Worm (Caenorhabditis elegans) whole organism, young adult: Measurements from ENCODE around the gene F22E5.2.

Source experiments
- C17E4.6 ChIP-seq: fragments of 200-800 bp; sonication (Bioruptor generic); IDR thresholded peaks from 2 replicates; pipeline ENCODE4 v1.3.6; 2022; ENCODE audit warnings: missing genetic modification reagents, missing genetic modification characterization, missing compliant biosample characterization
- K12H6.12 ChIP-seq: fragments of 200-800 bp; sonication (Bioruptor generic); optimal IDR thresholded peaks from 2 replicates; lab custom pipeline; 2018; ENCODE audit warnings: mild to moderate bottlenecking, missing genetic modification characterization, missing compliant biosample characterization
- Y53G8AR.9 ChIP-seq: fragments of 200-800 bp; sonication (Bioruptor generic); conservative IDR thresholded peaks from 2 replicates; pipeline ENCODE4 v1.3.6; 2022; ENCODE audit warnings: missing genetic modification reagents, missing genetic modification characterization, missing compliant biosample characterization
- akir-1 ChIP-seq: fragments of 200-800 bp; sonication (Bioruptor generic); optimal IDR thresholded peaks from 2 replicates; lab custom pipeline; 2018; ENCODE audit warnings: mild to moderate bottlenecking, missing genetic modification characterization, moderate library complexity, missing compliant biosample characterization
- aptf-2 ChIP-seq: fragments of 200-800 bp; sonication (Bioruptor generic); conservative IDR thresholded peaks from 2 replicates; pipeline ENCODE4 v1.3.6; 2022; ENCODE audit warnings: missing genetic modification reagents, missing genetic modification characterization, missing compliant biosample characterization
- attf-5 ChIP-seq: fragments of 200-800 bp; sonication (Bioruptor generic); optimal IDR thresholded peaks from 2 replicates; lab custom pipeline; 2018; ENCODE audit warnings: mild to moderate bottlenecking, missing genetic modification characterization, missing compliant biosample characterization
- bed-2 ChIP-seq: fragments of 200-800 bp; sonication (Bioruptor generic); IDR thresholded peaks from 2 replicates; pipeline ENCODE4 v1.3.6; 2022; ENCODE audit warnings: missing genetic modification reagents, missing genetic modification characterization, missing compliant biosample characterization
- cebp-1 ChIP-seq, 2 experiments: fragments of 200-800 bp in 1 of 2; sonication (Bioruptor generic) in 1 of 2; sonication (generic microtip) in 1 of 2; IDR thresholded peaks in 1 of 2; optimal IDR thresholded peaks in 1 of 2; 2 replicates each; pipeline versions ENCODE4 v1.3.6 to Lab custom; 2017 to 2022; ENCODE audit warnings: missing compliant biosample characterization in 2 of 2, missing genetic modification characterization in 2 of 2, mild to moderate bottlenecking in 1 of 2, missing genetic modification reagents in 1 of 2, moderate library complexity in 1 of 2
- ceh-79 ChIP-seq: sonication (generic microtip); optimal IDR thresholded peaks from 2 replicates; lab custom pipeline; 2017; ENCODE audit warnings: mild to moderate bottlenecking, missing genetic modification characterization, missing compliant biosample characterization
- ceh-91 ChIP-seq: fragments of 200-800 bp; sonication (Bioruptor generic); IDR thresholded peaks from 2 replicates; pipeline ENCODE4 v1.3.6; 2022; ENCODE audit warnings: missing genetic modification reagents, missing genetic modification characterization, missing compliant biosample characterization
- chd-7 ChIP-seq: sonication (generic microtip); optimal IDR thresholded peaks from 2 replicates; lab custom pipeline; 2016; ENCODE audit warnings: mild to moderate bottlenecking, missing genetic modification characterization, moderate library complexity, missing compliant biosample characterization
- die-1 ChIP-seq: sonication (generic microtip); optimal IDR thresholded peaks from 2 replicates; lab custom pipeline; 2016; ENCODE audit warnings: missing genotype, mild to moderate bottlenecking, missing genetic modification characterization, missing compliant biosample characterization
- dpl-1 ChIP-seq: fragments of 150-350 bp; optimal IDR thresholded peaks from 2 replicates; lab custom pipeline; 2014; ENCODE audit warnings: missing biosample characterization, missing genetic modification reagents, missing genetic modification characterization
- egl-18 ChIP-seq: fragments of 200-800 bp; sonication (Bioruptor generic); IDR thresholded peaks from 2 replicates; pipeline ENCODE4 v1.3.6; 2022; ENCODE audit warnings: missing genetic modification reagents, missing genetic modification characterization, missing compliant biosample characterization
- ets-4 ChIP-seq: fragments of 200-800 bp; sonication (Bioruptor generic); optimal IDR thresholded peaks from 2 replicates; lab custom pipeline; 2018; ENCODE audit warnings: mild to moderate bottlenecking, missing genetic modification characterization, missing compliant biosample characterization
- fkh-3 ChIP-seq: sonication (generic microtip); optimal IDR thresholded peaks from 2 replicates; lab custom pipeline; 2016; ENCODE audit warnings: mild to moderate bottlenecking, missing genetic modification characterization, missing compliant biosample characterization
- gei-17 ChIP-seq: fragments of 200-800 bp; sonication (Bioruptor generic); optimal IDR thresholded peaks from 2 replicates; lab custom pipeline; 2018; ENCODE audit warnings: mild to moderate bottlenecking, missing genetic modification characterization, missing compliant biosample characterization
- him-1 ChIP-seq: sonication (generic microtip); optimal IDR thresholded peaks from 2 replicates; lab custom pipeline; 2016; ENCODE audit warnings: missing genotype, missing genetic modification reagents, missing genetic modification characterization, missing compliant biosample characterization
- hmg-1.2 ChIP-seq: fragments of 200-800 bp; sonication (Bioruptor generic); IDR thresholded peaks from 2 replicates; pipeline ENCODE4 v1.3.6; 2022; ENCODE audit warnings: missing genetic modification reagents, missing genetic modification characterization, missing compliant biosample characterization
- hmg-20 ChIP-seq: fragments of 200-800 bp; sonication (Bioruptor generic); IDR thresholded peaks from 2 replicates; pipeline ENCODE4 v1.3.6; 2022; ENCODE audit warnings: missing genetic modification reagents, missing genetic modification characterization, missing compliant biosample characterization
- lin-54 ChIP-seq: fragments of 200-800 bp; sonication (Bioruptor generic); optimal IDR thresholded peaks from 2 replicates; lab custom pipeline; 2018; ENCODE audit warnings: mild to moderate bottlenecking, missing genetic modification characterization, missing compliant biosample characterization
- lir-1 ChIP-seq: fragments of 200-800 bp; sonication (Bioruptor generic); conservative IDR thresholded peaks from 2 replicates; pipeline ENCODE4 v1.3.6; 2022; ENCODE audit warnings: missing genetic modification reagents, missing genetic modification characterization, missing compliant biosample characterization
- mcd-1 ChIP-seq: fragments of 200-800 bp; sonication (Bioruptor generic); IDR thresholded peaks from 2 replicates; pipeline ENCODE4 v1.3.6; 2022; ENCODE audit warnings: missing genetic modification reagents, missing genetic modification characterization, missing compliant biosample characterization
- nfya-2 ChIP-seq: fragments of 200-800 bp; sonication (Bioruptor generic); IDR thresholded peaks from 2 replicates; pipeline ENCODE4 v1.3.6; 2022; ENCODE audit warnings: missing genetic modification reagents, missing genetic modification characterization, missing compliant biosample characterization
- nhr-120 ChIP-seq: fragments of 200-800 bp; sonication (Bioruptor generic); IDR thresholded peaks from 2 replicates; pipeline ENCODE4 v1.3.6; 2022; ENCODE audit warnings: missing genetic modification characterization, missing compliant biosample characterization
- nhr-27 ChIP-seq: fragments of 200-800 bp; sonication (Bioruptor generic); optimal IDR thresholded peaks from 2 replicates; lab custom pipeline; 2018; ENCODE audit warnings: mild to moderate bottlenecking, missing genetic modification characterization, moderate library complexity, missing compliant biosample characterization
- rcor-1 ChIP-seq: fragments of 200-800 bp; sonication (Bioruptor generic); IDR thresholded peaks from 2 replicates; pipeline ENCODE4 v1.3.6; 2022; ENCODE audit warnings: missing genetic modification reagents, missing genetic modification characterization, missing compliant biosample characterization
- rec-8 ChIP-seq, 2 experiments: sonication (generic microtip); optimal IDR thresholded peaks; 2 replicates each; lab custom pipeline; 2016; ENCODE audit warnings: mild to moderate bottlenecking in 2 of 2, missing genetic modification characterization in 2 of 2, missing genetic modification reagents in 2 of 2, missing genotype in 2 of 2, missing biosample characterization in 1 of 2, missing compliant biosample characterization in 1 of 2, moderate library complexity in 1 of 2
- snpc-3.4 ChIP-seq: sonication (generic microtip); optimal IDR thresholded peaks from 2 replicates; lab custom pipeline; 2017; ENCODE audit warnings: missing genetic modification characterization, mild to moderate bottlenecking, missing compliant biosample characterization, antibody characterized with exemption, moderate library complexity, missing genotype, missing genetic modification reagents
- tbx-9 ChIP-seq: sonication (generic microtip); optimal IDR thresholded peaks from 2 replicates; lab custom pipeline; 2016; ENCODE audit warnings: borderline replicate concordance, missing genetic modification characterization, inconsistent platforms, missing compliant biosample characterization
- ztf-25 ChIP-seq: fragments of 200-800 bp; sonication (Bioruptor generic); IDR thresholded peaks from 2 replicates; pipeline ENCODE4 v1.3.6; 2022; ENCODE audit warnings: missing genetic modification reagents, missing genetic modification characterization, missing compliant biosample characterization
- ztf-26 ChIP-seq: sonication (generic microtip); optimal IDR thresholded peaks from 2 replicates; lab custom pipeline; 2017; ENCODE audit warnings: missing genetic modification characterization, missing compliant biosample characterization
- ztf-28 ChIP-seq: fragments of 200-800 bp; sonication (Bioruptor generic); IDR thresholded peaks from 2 replicates; pipeline ENCODE4 v1.3.6; 2022; ENCODE audit warnings: missing genetic modification reagents, missing genetic modification characterization, missing compliant biosample characterization

The F22E5.2 gene

ce11 chrII:2707872-2708271, 42.7 kb downstream of the F22E5.2 start, which contains the start of gene Y47G7B.2:
TSS of gene Y47G7B.2 (minus strand) at chrII:2708014.
- TF ChIP-seq nfya-2 (GFP tag; lab: Robert Waterston, UW) = no peak
- TF ChIP-seq rec-8 (tag; optimal IDR thresholded peaks at IDR 0.05; lab: Kevin White, UChicago) = no peak
- TF ChIP-seq egl-18 (GFP tag; lab: Robert Waterston, UW) = no peak
- TF ChIP-seq lin-54 (GFP tag; lab: Kevin White, UChicago) = no peak
- no peak for TF ChIP-seq bed-2 (GFP tag; lab: Robert Waterston, UW)
- TF ChIP-seq hmg-1.2 (GFP tag; lab: Robert Waterston, UW) = peak; percentile 59; the same call in 1 of the 2 replicates
- no peak for TF ChIP-seq tbx-9 (tag; lab: Kevin White, UChicago)
- no peak for TF ChIP-seq ztf-28 (GFP tag; lab: Robert Waterston, UW)
- no peak for TF ChIP-seq hmg-20 (GFP tag; lab: Robert Waterston, UW)
- TF ChIP-seq ceh-79 (tag; lab: Kevin White, UChicago) = no peak
- TF ChIP-seq ets-4 (GFP tag; lab: Kevin White, UChicago) = no peak
- no peak for TF ChIP-seq ztf-26 (tag; lab: Kevin White, UChicago)
- TF ChIP-seq mcd-1 (GFP tag; lab: Robert Waterston, UW) = no peak
- no peak for TF ChIP-seq die-1 (tag; lab: Kevin White, UChicago)
- no peak for TF ChIP-seq aptf-2 (GFP tag; lab: Robert Waterston, UW)
- TF ChIP-seq attf-5 = peak; percentile 18
- TF ChIP-seq akir-1 (GFP tag; lab: Kevin White, UChicago) = no peak

- no peak for TF ChIP-seq nhr-120 (GFP tag; lab: Robert Waterston, UW)
- TF ChIP-seq rcor-1 (GFP tag; lab: Robert Waterston, UW) = no peak
- TF ChIP-seq cebp-1 (GFP tag; IDR thresholded peaks at IDR 0.05; lab: Robert Waterston, UW) = no peak
- TF ChIP-seq cebp-1 (tag; optimal IDR thresholded peaks at IDR 0.05; lab: Kevin White, UChicago) = no peak
- TF ChIP-seq attf-5 = no peak
- TF ChIP-seq chd-7 (tag; lab: Kevin White, UChicago) = no peak
- no peak for TF ChIP-seq dpl-1 (GFP tag; lab: Kevin White, UChicago)
- no peak for TF ChIP-seq ztf-25
- no peak for TF ChIP-seq hmg-20 (GFP tag; lab: Robert Waterston, UW)
- TF ChIP-seq lir-1 (GFP tag; lab: Robert Waterston, UW) = no peak
- no peak for TF ChIP-seq bed-2 (GFP tag; lab: Robert Waterston, UW)
- no peak for TF ChIP-seq him-1
- TF ChIP-seq ceh-91 (GFP tag; lab: Robert Waterston, UW) = no peak
- TF ChIP-seq, all 124 proteins: peak for 0
Measured at ce11 chrII:2709942-2710341, 44.8 kb downstream of the F22E5.2 start, which contains the start of gene T05A8.1. TSS of gene T05A8.1 (minus strand) at chrII:2710042.

ce11 chrII:2710919-2711318, 45.7 kb downstream of the F22E5.2 start, which contains the start of gene T05A8.2:
TSS of gene T05A8.2 (minus strand) at chrII:2711019.
- TF ChIP-seq gei-17 (no peak), snpc-3.4 (tag; lab: Kevin White, UChicago) (no peak), Y53G8AR.9 (no peak), K12H6.12 (tag; lab: Kevin White, UChicago) (no peak), nhr-27 (tag; lab: Kevin White, UChicago) (no peak), aptf-2 (GFP tag; lab: Robert Waterston, UW) (no peak), C17E4.6 (GFP tag; lab: Robert Waterston, UW) (no peak), fkh-3 (no peak)
